Worm (Caenorhabditis elegans) whole organism, L2 larva: ENCODE measurements around the gene crn-6.

ENCODE experiments used
- F13H6.1 ChIP-seq: sonication (generic microtip); optimal IDR thresholded peaks from 2 replicates; lab custom pipeline; 2016; ENCODE audit warnings: missing genetic modification characterization, missing compliant biosample characterization
- R02D3.7 ChIP-seq: fragments of 150-350 bp; optimal IDR thresholded peaks from 2 replicates; lab custom pipeline; 2014; ENCODE audit warnings: missing biosample characterization, missing genetic modification characterization
- ZK546.5 ChIP-seq: sonication (generic microtip); optimal IDR thresholded peaks from 2 replicates; lab custom pipeline; 2017; ENCODE audit warnings: missing biosample characterization, missing genetic modification characterization
- aly-2 ChIP-seq: fragments of 150-350 bp; optimal IDR thresholded peaks from 2 replicates; lab custom pipeline; 2014; ENCODE audit warnings: missing biosample characterization, missing genetic modification characterization
- ama-1 ChIP-seq: fragments of 150-350 bp; optimal IDR thresholded peaks from 2 replicates; lab custom pipeline; 2018; ENCODE audit warnings: inconsistent platforms
- ceh-16 ChIP-seq: fragments of 150-350 bp; optimal IDR thresholded peaks from 2 replicates; lab custom pipeline; 2014; ENCODE audit warnings: missing biosample characterization, missing genetic modification characterization
- ceh-82 ChIP-seq: fragments of 150-350 bp; optimal IDR thresholded peaks from 2 replicates; lab custom pipeline; 2014; ENCODE audit warnings: missing biosample characterization, missing genetic modification characterization
- crh-2 ChIP-seq: sonication (generic microtip); optimal IDR thresholded peaks from 2 replicates; lab custom pipeline; 2017; ENCODE audit warnings: missing biosample characterization, missing genetic modification characterization
- dmd-4 ChIP-seq: sonication (generic microtip); optimal IDR thresholded peaks from 2 replicates; lab custom pipeline; 2017; ENCODE audit warnings: missing biosample characterization, missing genetic modification characterization
- elt-1 ChIP-seq: fragments of 150-350 bp; optimal IDR thresholded peaks from 2 replicates; lab custom pipeline; 2014; ENCODE audit warnings: missing biosample characterization, missing genetic modification characterization
- elt-3 ChIP-seq: sonication (generic microtip); optimal IDR thresholded peaks from 2 replicates; lab custom pipeline; 2017; ENCODE audit warnings: missing biosample characterization, missing genetic modification characterization
- lin-13 ChIP-seq: fragments of 150-350 bp; optimal IDR thresholded peaks from 2 replicates; lab custom pipeline; 2014; ENCODE audit warnings: missing biosample characterization, missing genetic modification reagents, missing genetic modification characterization
- mbf-1 ChIP-seq: sonication (generic microtip); optimal IDR thresholded peaks from 2 replicates; lab custom pipeline; 2017; ENCODE audit warnings: missing biosample characterization, missing genetic modification characterization
- mdl-1 ChIP-seq, 2 experiments: fragments of 150-350 bp in 1 of 2; sonication (generic microtip) in 1 of 2; optimal IDR thresholded peaks; 2 replicates each; lab custom pipeline; 2017; ENCODE audit warnings: missing biosample characterization in 2 of 2, missing genetic modification characterization in 2 of 2
- nhr-10 ChIP-seq: sonication (generic microtip); optimal IDR thresholded peaks from 2 replicates; lab custom pipeline; 2017; ENCODE audit warnings: missing biosample characterization, missing genetic modification characterization
- nhr-12 ChIP-seq: fragments of 150-350 bp; optimal IDR thresholded peaks from 2 replicates; lab custom pipeline; 2014; ENCODE audit warnings: missing biosample characterization, missing genetic modification characterization
- nhr-129 ChIP-seq: fragments of 150-350 bp; optimal IDR thresholded peaks from 2 replicates; lab custom pipeline; 2014; ENCODE audit warnings: missing biosample characterization, missing genetic modification characterization
- nhr-21 ChIP-seq: fragments of 150-350 bp; optimal IDR thresholded peaks from 2 replicates; lab custom pipeline; 2014; ENCODE audit warnings: missing biosample characterization, missing genetic modification characterization
- nhr-23 ChIP-seq: fragments of 150-350 bp; optimal IDR thresholded peaks from 2 replicates; lab custom pipeline; 2014; ENCODE audit warnings: missing biosample characterization, missing genetic modification reagents, missing genetic modification characterization
- nhr-237 ChIP-seq: fragments of 150-350 bp; optimal IDR thresholded peaks from 2 replicates; lab custom pipeline; 2014; ENCODE audit warnings: missing biosample characterization, missing genetic modification characterization
- nhr-77 ChIP-seq: fragments of 150-350 bp; optimal IDR thresholded peaks from 2 replicates; lab custom pipeline; 2014; ENCODE audit warnings: missing biosample characterization, missing genetic modification characterization
- peb-1 ChIP-seq: fragments of 150-350 bp; optimal IDR thresholded peaks from 2 replicates; lab custom pipeline; 2014; ENCODE audit warnings: missing biosample characterization, missing genetic modification characterization
- sem-4 ChIP-seq: fragments of 150-350 bp; optimal IDR thresholded peaks from 2 replicates; lab custom pipeline; 2014; ENCODE audit warnings: missing biosample characterization, missing genetic modification reagents, missing genetic modification characterization
- skn-1 ChIP-seq: sonication (generic microtip); optimal IDR thresholded peaks from 2 replicates; lab custom pipeline; 2017; ENCODE audit warnings: missing biosample characterization, missing genetic modification characterization
- sma-3 ChIP-seq: sonication (generic microtip); optimal IDR thresholded peaks from 2 replicates; lab custom pipeline; 2016; ENCODE audit warnings: missing genetic modification reagents, missing genetic modification characterization, missing compliant biosample characterization
- sma-9 ChIP-seq, 2 experiments: fragments of 150-350 bp in 1 of 2; sonication (generic microtip) in 1 of 2; optimal IDR thresholded peaks; 2 replicates each; lab custom pipeline; 2014 to 2016; ENCODE audit warnings: missing genetic modification characterization in 2 of 2, mild to moderate bottlenecking in 1 of 2, missing biosample characterization in 1 of 2, missing compliant biosample characterization in 1 of 2, missing genetic modification reagents in 1 of 2, moderate library complexity in 1 of 2
- snpc-4 ChIP-seq: fragments of 150-350 bp; optimal IDR thresholded peaks from 2 replicates; lab custom pipeline; 2014; ENCODE audit warnings: missing biosample characterization, missing genetic modification characterization
- unc-39 ChIP-seq: fragments of 150-350 bp; optimal IDR thresholded peaks from 2 replicates; lab custom pipeline; 2014; ENCODE audit warnings: missing biosample characterization, missing genetic modification characterization
- unc-55 ChIP-seq: fragments of 150-350 bp; sonication (generic microtip); optimal IDR thresholded peaks from 3 replicates; lab custom pipeline; 2014; ENCODE audit warnings: missing biosample characterization, missing genetic modification reagents, missing genetic modification characterization
- zag-1 ChIP-seq: fragments of 150-350 bp; optimal IDR thresholded peaks from 2 replicates; lab custom pipeline; 2014; ENCODE audit warnings: missing biosample characterization, missing genetic modification characterization
- ztf-1 ChIP-seq: fragments of 200-800 bp; sonication (Bioruptor generic); conservative IDR thresholded peaks from 2 replicates; pipeline ENCODE4 v1.3.6; 2022; ENCODE audit warnings: missing genetic modification characterization, missing compliant biosample characterization
- ztf-11 ChIP-seq: sonication (generic microtip); optimal IDR thresholded peaks from 2 replicates; lab custom pipeline; 2017; ENCODE audit warnings: missing biosample characterization, missing genetic modification characterization

crn-6 gene

DNA sequence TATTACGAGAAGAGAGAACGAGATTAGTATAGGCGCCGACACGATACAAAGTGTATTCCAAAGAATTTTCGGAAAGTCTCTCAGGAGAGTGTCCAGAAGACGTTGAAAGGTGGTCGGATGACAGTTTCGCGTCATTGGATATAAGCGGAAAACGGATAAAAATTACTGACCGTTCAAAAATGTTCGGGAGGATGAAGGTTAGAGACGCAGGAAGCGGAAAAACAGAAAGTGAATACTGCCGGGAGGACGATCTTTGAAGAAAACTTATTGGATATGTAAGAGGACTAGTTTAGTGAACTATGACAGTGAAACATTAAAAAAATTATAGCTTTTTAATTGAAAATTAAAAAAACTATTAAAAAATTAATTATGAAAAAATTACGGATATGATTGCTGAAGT lies 32.0 kb upstream of the crn-6 start:
- no peak for TF ChIP-seq mbf-1 (tag; lab: Kevin White, UChicago)
- TF ChIP-seq nhr-23: no peak
- no peak for TF ChIP-seq R02D3.7 (tag; lab: Kevin White, UChicago)
- no peak for TF ChIP-seq zag-1 (tag; lab: Kevin White, UChicago)
- no peak for TF ChIP-seq ztf-11 (tag; lab: Kevin White, UChicago)
- no peak for TF ChIP-seq nhr-129 (tag; lab: Kevin White, UChicago)
- no peak for TF ChIP-seq ceh-82
- TF ChIP-seq ztf-1: no peak
- TF ChIP-seq nhr-237 (tag; lab: Kevin White, UChicago): no peak
- TF ChIP-seq elt-3 (tag; lab: Kevin White, UChicago): no peak

DNA sequence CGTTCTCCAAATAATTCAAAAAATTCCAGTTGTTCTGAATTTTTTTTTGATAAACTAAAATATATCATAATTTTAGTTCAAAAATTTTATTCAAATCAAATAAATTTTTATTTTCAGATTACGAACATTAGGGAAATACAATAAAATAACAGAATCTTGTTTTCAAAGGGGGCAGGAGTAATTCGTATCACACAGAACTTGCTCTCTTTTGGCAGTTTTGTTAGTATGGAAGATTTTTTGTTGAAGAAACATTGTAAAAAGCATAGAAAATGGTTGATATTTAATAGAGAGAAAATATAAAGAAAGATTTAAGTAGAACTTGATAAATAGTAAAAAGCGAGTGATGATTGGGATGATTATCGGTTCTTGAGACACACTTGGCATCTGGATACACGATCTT lies 30.3 kb upstream of the crn-6 start:
- TF ChIP-seq zag-1 (tag; lab: Kevin White, UChicago): no peak
- TF ChIP-seq unc-55 (GFP tag; lab: Kevin White, UChicago): no peak

DNA sequence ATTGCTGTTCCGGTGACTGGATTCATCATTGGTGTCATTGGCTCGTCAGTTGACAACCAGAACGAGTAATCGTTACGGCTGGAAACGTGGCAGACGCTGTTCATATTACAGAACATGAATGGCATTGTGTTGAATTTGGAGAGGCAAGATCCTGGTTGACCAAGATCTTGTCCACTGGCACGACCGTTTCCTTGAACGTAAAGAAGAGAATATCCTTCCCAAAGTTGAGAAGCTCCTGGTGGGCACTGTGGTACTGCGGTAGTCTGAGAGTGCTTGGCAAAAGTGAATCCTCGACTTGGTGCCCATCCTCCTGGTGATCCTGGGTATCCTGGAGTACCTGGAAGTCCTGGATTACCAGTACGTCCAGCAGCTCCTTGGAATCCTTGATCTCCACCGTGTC lies 29.1 kb upstream of the crn-6 start:
- TF ChIP-seq dmd-4 (tag; lab: Kevin White, UChicago) (no peak), ama-1 (lab: Kevin White, UChicago) (no peak), sma-3 (GFP tag; lab: Kevin White, UChicago) (no peak), nhr-21 (tag; lab: Kevin White, UChicago) (no peak), F13H6.1 (tag; lab: Kevin White, UChicago) (no peak), peb-1 (tag; lab: Kevin White, UChicago) (no peak), elt-1 (tag; lab: Kevin White, UChicago) (no peak), ceh-82 (no peak), lin-13 (GFP tag; lab: Kevin White, UChicago) (no peak), nhr-129 (tag; lab: Kevin White, UChicago) (no peak), unc-55 (GFP tag; lab: Kevin White, UChicago) (no peak), nhr-12 (tag; lab: Kevin White, UChicago) (no peak), nhr-237 (tag; lab: Kevin White, UChicago) (no peak), aly-2 (tag; lab: Kevin White, UChicago) (no peak), ZK546.5 (tag; lab: Kevin White, UChicago) (no peak), sem-4 (tag; lab: Kevin White, UChicago) (no peak), snpc-4 (no peak)

DNA sequence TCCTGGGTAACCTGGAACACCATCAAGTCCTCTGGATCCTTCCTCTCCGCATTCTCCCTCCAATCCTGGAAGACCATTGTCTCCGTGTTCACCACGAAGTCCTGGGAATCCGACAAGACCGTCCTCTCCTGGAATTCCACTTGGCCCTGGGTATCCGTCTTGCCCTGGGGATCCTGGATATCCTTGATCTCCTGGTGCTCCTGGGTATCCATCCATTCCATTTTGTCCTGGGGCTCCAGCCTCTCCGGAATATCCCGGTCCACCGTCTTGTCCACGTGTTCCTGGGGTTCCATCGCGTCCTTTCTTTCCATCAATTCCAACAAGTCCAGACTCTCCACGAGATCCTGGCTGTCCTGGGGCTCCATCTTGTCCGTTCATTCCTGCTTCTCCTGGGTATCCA lies 27.0 kb upstream of the crn-6 start:
- TF ChIP-seq nhr-21 (tag; lab: Kevin White, UChicago): no peak

DNA sequence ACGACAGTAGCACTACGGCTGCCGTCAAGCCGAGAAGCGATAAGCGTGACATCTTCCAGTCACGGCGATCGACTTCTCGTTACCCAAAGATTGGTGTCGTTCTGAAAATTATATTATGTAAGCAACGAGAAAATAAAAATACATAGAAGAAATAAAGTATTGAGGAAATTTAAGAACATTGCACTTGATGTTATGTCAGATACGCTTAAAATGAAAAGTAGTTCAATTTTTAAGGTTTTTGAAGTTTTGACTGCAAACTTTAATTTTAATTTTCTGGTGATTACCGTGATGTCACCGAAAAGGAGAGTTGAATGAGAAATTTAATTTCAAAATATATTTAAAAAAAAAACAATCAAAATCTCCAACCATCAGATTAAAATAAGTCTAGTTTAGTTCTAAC lies 22.7 kb upstream of the crn-6 start, which contains the start of gene emb-9:
Gene emb-9, minus strand, starts transcription at position 101 of the 400 bp plus-strand sequence.
- TF ChIP-seq skn-1 (tag; lab: Kevin White, UChicago): no peak
- TF ChIP-seq, all 48 proteins: peak for 0

DNA sequence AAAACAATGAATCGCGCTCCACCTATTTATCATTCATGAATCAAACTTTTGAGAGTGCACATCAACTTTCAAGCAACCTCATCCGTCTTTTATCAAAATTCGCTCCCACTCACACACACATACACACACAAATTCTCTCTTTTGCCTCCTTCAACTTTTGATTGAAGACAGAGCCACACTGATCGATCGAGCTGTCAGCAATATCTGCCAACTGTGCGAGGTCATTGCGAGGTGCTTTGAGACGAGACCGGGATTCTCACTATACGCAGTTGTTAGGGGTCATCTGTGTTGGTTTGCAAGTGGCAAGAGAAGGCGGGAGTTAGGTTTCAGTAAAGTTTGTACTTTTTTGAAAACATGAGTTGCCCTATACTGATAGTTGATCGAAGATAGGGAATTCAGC lies 21.0 kb upstream of the crn-6 start:
- no peak for TF ChIP-seq nhr-77 (tag; lab: Kevin White, UChicago)
- TF ChIP-seq unc-39 (tag; lab: Kevin White, UChicago): no peak
- no peak for TF ChIP-seq mdl-1 (tag; optimal IDR thresholded peaks at IDR 0.05; lab: Kevin White, UChicago)
- peak; percentile 36 for TF ChIP-seq F13H6.1 (tag; lab: Kevin White, UChicago)
- no peak for TF ChIP-seq crh-2 (tag; lab: Kevin White, UChicago)
- no peak for TF ChIP-seq nhr-10 (tag; lab: Kevin White, UChicago)
- TF ChIP-seq lin-13 (GFP tag; lab: Kevin White, UChicago): no peak
- peak; percentile 49 for TF ChIP-seq nhr-129 (tag; lab: Kevin White, UChicago)

DNA sequence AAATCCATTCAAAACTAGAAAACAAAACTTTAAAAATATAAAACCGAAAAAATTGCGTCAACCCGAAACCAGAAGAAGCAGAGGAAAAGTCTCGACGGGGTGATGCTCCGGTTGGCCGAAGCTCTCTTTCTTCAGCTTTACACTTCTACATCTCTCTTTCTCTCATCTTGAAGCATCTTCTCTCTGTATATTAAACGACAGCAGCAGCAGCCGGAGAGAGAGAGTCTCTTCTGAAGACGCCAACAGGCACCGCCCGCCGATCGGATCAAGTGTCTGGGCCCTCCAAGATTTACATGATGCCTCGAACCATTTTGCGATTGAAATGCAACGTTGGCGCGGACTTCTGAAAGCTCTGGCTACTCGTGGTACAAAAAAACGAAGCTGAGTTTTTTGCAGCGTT lies 20.3 kb upstream of the crn-6 start:
- TF ChIP-seq ztf-1 (no peak), sma-9 (GFP tag; optimal IDR thresholded peaks at IDR 0.05; lab: Kevin White, UChicago) (peak; percentile 9), sma-9 (tag; optimal IDR thresholded peaks at IDR 0.05; lab: Kevin White, UChicago) (no peak), ceh-16 (tag; lab: Kevin White, UChicago) (no peak), nhr-129 (tag; lab: Kevin White, UChicago) (peak; percentile 8)
